Fruit fly (Drosophila melanogaster) whole organism, embryonic: ENCODE data around the gene CG12947.

Source experiments
- Abd-B ChIP-seq: fragments of 200-800 bp; sonication (Bioruptor generic); optimal IDR thresholded peaks from 2 replicates; lab custom pipeline; 2018; ENCODE audit warnings: missing biosample characterization, mild to moderate bottlenecking, missing genetic modification characterization, moderate library complexity
- Ada2b ChIP-seq: fragments of 200-800 bp; sonication (Bioruptor generic); IDR thresholded peaks from 2 replicates; pipeline ENCODE4 v1.3.6; 2022; ENCODE audit warnings: missing biosample characterization, missing genetic modification characterization
- BEAF-32 ChIP-seq: fragments of 200-800 bp; sonication (Bioruptor generic); optimal IDR thresholded peaks from 3 replicates; lab custom pipeline; 2017; ENCODE audit warnings: missing biosample characterization, missing genetic modification characterization, mild to moderate bottlenecking, moderate library complexity, missing genetic modification reagents
- CG10462 ChIP-seq: fragments of 200-800 bp; sonication (Bioruptor generic); optimal IDR thresholded peaks from 2 replicates; lab custom pipeline; 2016; ENCODE audit warnings: missing biosample characterization, missing genetic modification characterization
- CG11456 ChIP-seq: fragments of 200-800 bp; sonication (Bioruptor generic); IDR thresholded peaks from 3 replicates; pipeline ENCODE4 v1.3.6; 2022; ENCODE audit warnings: missing biosample characterization, missing genetic modification characterization
- CG11723 ChIP-seq: fragments of 200-800 bp; sonication (Bioruptor generic); optimal IDR thresholded peaks from 2 replicates; lab custom pipeline; 2017; ENCODE audit warnings: missing biosample characterization, mild to moderate bottlenecking, missing genetic modification characterization
- CG12104 ChIP-seq: fragments of 200-800 bp; sonication (Bioruptor generic); optimal IDR thresholded peaks from 3 replicates; lab custom pipeline; 2016; ENCODE audit warnings: missing biosample characterization, missing genetic modification characterization
- CG12769 ChIP-seq: fragments of 200-800 bp; sonication (Bioruptor generic); optimal IDR thresholded peaks from 2 replicates; lab custom pipeline; 2019; ENCODE audit warnings: missing biosample characterization, mild to moderate bottlenecking, missing genetic modification characterization, moderate library complexity
- CG14050 ChIP-seq: fragments of 200-800 bp; sonication (Bioruptor generic); IDR thresholded peaks from 3 replicates; pipeline ENCODE4 v1.3.6; 2022; ENCODE audit warnings: missing biosample characterization, missing genetic modification characterization
- CG15601 ChIP-seq: fragments of 200-800 bp; sonication (Bioruptor generic); optimal IDR thresholded peaks from 3 replicates; lab custom pipeline; 2019; ENCODE audit warnings: missing biosample characterization, mild to moderate bottlenecking, missing genetic modification characterization, moderate library complexity
- CG1603 ChIP-seq: fragments of 200-800 bp; sonication (Bioruptor generic); optimal IDR thresholded peaks from 2 replicates; lab custom pipeline; 2019; ENCODE audit warnings: missing biosample characterization, mild to moderate bottlenecking, missing genetic modification characterization, moderate library complexity
- CG17328 ChIP-seq: fragments of 200-800 bp; sonication (Bioruptor generic); IDR thresholded peaks from 2 replicates; pipeline ENCODE4 v1.3.6; 2022; ENCODE audit warnings: missing biosample characterization, missing genetic modification characterization
- CG4282 ChIP-seq: fragments of 200-800 bp; sonication (Bioruptor generic); optimal IDR thresholded peaks from 2 replicates; lab custom pipeline; 2016; ENCODE audit warnings: missing biosample characterization, missing genetic modification characterization
- CG4854 ChIP-seq: fragments of 200-800 bp; sonication (Bioruptor generic); optimal IDR thresholded peaks from 2 replicates; lab custom pipeline; 2016; ENCODE audit warnings: missing biosample characterization, missing genetic modification characterization, inconsistent platforms
- CG6683 ChIP-seq: fragments of 200-800 bp; sonication (Bioruptor generic); optimal IDR thresholded peaks from 2 replicates; lab custom pipeline; 2017; ENCODE audit warnings: missing biosample characterization, mild to moderate bottlenecking, missing genetic modification characterization, missing genetic modification reagents
- CG7372 ChIP-seq: fragments of 200-800 bp; sonication (Bioruptor generic); IDR thresholded peaks from 2 replicates; pipeline ENCODE4 v1.3.6; 2022; ENCODE audit warnings: missing biosample characterization, missing genetic modification characterization
- CG7786 ChIP-seq: fragments of 200-800 bp; sonication (Bioruptor generic); optimal IDR thresholded peaks from 2 replicates; lab custom pipeline; 2016; ENCODE audit warnings: missing biosample characterization, missing genetic modification characterization
- CHES-1-like ChIP-seq: fragments of 200-800 bp; sonication (Bioruptor generic); optimal IDR thresholded peaks from 2 replicates; lab custom pipeline; 2016; ENCODE audit warnings: missing biosample characterization, missing genetic modification characterization
- Dad ChIP-seq: fragments of 200-800 bp; sonication (Bioruptor generic); optimal IDR thresholded peaks from 3 replicates; lab custom pipeline; 2016; ENCODE audit warnings: missing biosample characterization, missing genetic modification characterization
- Dip2 ChIP-seq: fragments of 200-800 bp; sonication (Bioruptor generic); IDR thresholded peaks from 2 replicates; pipeline ENCODE4 v1.3.6; 2022; ENCODE audit warnings: missing biosample characterization, missing genetic modification characterization
- E2f2 ChIP-seq: fragments of 200-800 bp; sonication (Bioruptor generic); IDR thresholded peaks from 2 replicates; pipeline ENCODE4 v1.3.6; 2022; ENCODE audit warnings: missing biosample characterization, missing genetic modification characterization
- Ets97D ChIP-seq: fragments of 200-800 bp; sonication (Bioruptor generic); optimal IDR thresholded peaks from 3 replicates; lab custom pipeline; 2016; ENCODE audit warnings: missing biosample characterization, missing genetic modification characterization
- HLH4C ChIP-seq: fragments of 200-800 bp; sonication (Bioruptor generic); IDR thresholded peaks from 3 replicates; pipeline ENCODE4 v1.3.6; 2022; ENCODE audit warnings: missing biosample characterization, missing genetic modification characterization; ENCODE audit not compliant: partially characterized antibody
- Hey ChIP-seq: fragments of 200-800 bp; sonication (Bioruptor generic); optimal IDR thresholded peaks from 3 replicates; lab custom pipeline; 2018; ENCODE audit warnings: missing biosample characterization, mild to moderate bottlenecking, missing genetic modification characterization
- Neu2 ChIP-seq: fragments of 200-800 bp; sonication (Bioruptor generic); optimal IDR thresholded peaks from 3 replicates; lab custom pipeline; 2016; ENCODE audit warnings: missing biosample characterization, missing genetic modification characterization, borderline replicate concordance
- Oaz ChIP-seq: fragments of 200-800 bp; sonication (Bioruptor generic); IDR thresholded peaks from 2 replicates; pipeline ENCODE4 v1.3.6; 2022; ENCODE audit warnings: missing biosample characterization, missing genetic modification characterization
- Opbp ChIP-seq: fragments of 200-800 bp; sonication (Bioruptor generic); IDR thresholded peaks from 3 replicates; pipeline ENCODE4 v1.3.6; 2022; ENCODE audit warnings: missing biosample characterization, missing genetic modification characterization; ENCODE audit not compliant: partially characterized antibody
- Scr ChIP-seq: fragments of 200-800 bp; sonication (Bioruptor generic); IDR thresholded peaks from 2 replicates; pipeline ENCODE4 v1.3.6; 2022; ENCODE audit warnings: missing biosample characterization, missing genetic modification characterization; ENCODE audit not compliant: partially characterized antibody
- Side ChIP-seq: fragments of 200-800 bp; sonication (Bioruptor generic); optimal IDR thresholded peaks from 2 replicates; lab custom pipeline; 2016; ENCODE audit warnings: missing biosample characterization, missing genetic modification characterization
- Trl ChIP-seq, 3 experiments: fragments of >200 bp in 2 of 3; fragments of 200-800 bp in 1 of 3; sonication (Bioruptor generic) in 1 of 3; optimal IDR thresholded peaks; 2 replicates in 1 of 3; 3 replicates in 2 of 3; lab custom pipeline; 2016 to 2017; ENCODE audit warnings: missing biosample characterization in 1 of 3, missing genetic modification characterization in 1 of 3
- Xbp1 ChIP-seq: fragments of 200-800 bp; sonication (Bioruptor generic); optimal IDR thresholded peaks from 3 replicates; lab custom pipeline; 2016; ENCODE audit warnings: missing biosample characterization, mild to moderate bottlenecking, missing genetic modification characterization
- al ChIP-seq: fragments of 200-800 bp; sonication (Bioruptor generic); IDR thresholded peaks from 2 replicates; pipeline ENCODE4 v1.3.6; 2022; ENCODE audit warnings: missing biosample characterization, missing genetic modification characterization
- ara ChIP-seq: fragments of 200-800 bp; sonication (Bioruptor generic); IDR thresholded peaks from 2 replicates; pipeline ENCODE4 v1.3.6; 2022; ENCODE audit warnings: missing biosample characterization, missing genetic modification characterization
- bbx ChIP-seq: fragments of 200-800 bp; sonication (Bioruptor generic); IDR thresholded peaks from 2 replicates; pipeline ENCODE4 v1.3.6; 2022; ENCODE audit warnings: missing biosample characterization, missing genetic modification characterization; ENCODE audit not compliant: partially characterized antibody
- cad ChIP-seq: fragments of >200 bp; optimal IDR thresholded peaks from 2 replicates; lab custom pipeline; 2017; ENCODE audit warnings: missing biosample characterization, missing genetic modification characterization
- crc ChIP-seq: fragments of 200-800 bp; sonication (Bioruptor generic); optimal IDR thresholded peaks from 2 replicates; lab custom pipeline; 2016; ENCODE audit warnings: missing biosample characterization, missing genetic modification characterization
- croc ChIP-seq: fragments of 200-800 bp; sonication (Bioruptor generic); conservative IDR thresholded peaks from 3 replicates; pipeline ENCODE4 v1.3.6; 2022; ENCODE audit warnings: missing biosample characterization, missing genetic modification characterization
- crol ChIP-seq: fragments of 200-800 bp; sonication (Bioruptor generic); IDR thresholded peaks from 2 replicates; pipeline ENCODE4 v1.3.6; 2022; ENCODE audit warnings: missing biosample characterization, missing genetic modification characterization
- ftz-f1 ChIP-seq: fragments of 200-800 bp; sonication (Bioruptor generic); optimal IDR thresholded peaks from 2 replicates; lab custom pipeline; 2016; ENCODE audit warnings: missing biosample characterization, missing genetic modification characterization
- grau ChIP-seq: fragments of 200-800 bp; optimal IDR thresholded peaks from 3 replicates; lab custom pipeline; 2019; ENCODE audit warnings: missing biosample characterization, mild to moderate bottlenecking, missing genetic modification characterization, moderate library complexity
- her ChIP-seq: fragments of 200-800 bp; sonication (Bioruptor generic); optimal IDR thresholded peaks from 2 replicates; lab custom pipeline; 2016; ENCODE audit warnings: missing biosample characterization, missing genetic modification characterization
- nmo ChIP-seq: fragments of 200-800 bp; sonication (Bioruptor generic); optimal IDR thresholded peaks from 2 replicates; lab custom pipeline; 2018; ENCODE audit warnings: missing biosample characterization, mild to moderate bottlenecking, missing genetic modification characterization, moderate library complexity
- pb ChIP-seq: fragments of 200-800 bp; sonication (Bioruptor generic); optimal IDR thresholded peaks from 3 replicates; lab custom pipeline; 2016; ENCODE audit warnings: missing biosample characterization, missing genetic modification characterization
- pfk ChIP-seq: fragments of 200-800 bp; sonication (Bioruptor generic); optimal IDR thresholded peaks from 2 replicates; lab custom pipeline; 2018; ENCODE audit warnings: missing biosample characterization, mild to moderate bottlenecking, missing genetic modification characterization, moderate library complexity
- psq ChIP-seq: fragments of 200-800 bp; sonication (Bioruptor generic); optimal IDR thresholded peaks from 2 replicates; lab custom pipeline; 2017; ENCODE audit warnings: missing biosample characterization, missing genetic modification characterization
- pzg ChIP-seq: fragments of 200-800 bp; sonication (Bioruptor generic); optimal IDR thresholded peaks from 3 replicates; lab custom pipeline; 2018; ENCODE audit warnings: missing biosample characterization, mild to moderate bottlenecking, missing genetic modification characterization, moderate library complexity
- seq ChIP-seq: fragments of 200-800 bp; sonication (Bioruptor generic); IDR thresholded peaks from 2 replicates; pipeline ENCODE4 v1.3.6; 2022; ENCODE audit warnings: missing biosample characterization, missing genetic modification characterization

CG12947 gene

DNA sequence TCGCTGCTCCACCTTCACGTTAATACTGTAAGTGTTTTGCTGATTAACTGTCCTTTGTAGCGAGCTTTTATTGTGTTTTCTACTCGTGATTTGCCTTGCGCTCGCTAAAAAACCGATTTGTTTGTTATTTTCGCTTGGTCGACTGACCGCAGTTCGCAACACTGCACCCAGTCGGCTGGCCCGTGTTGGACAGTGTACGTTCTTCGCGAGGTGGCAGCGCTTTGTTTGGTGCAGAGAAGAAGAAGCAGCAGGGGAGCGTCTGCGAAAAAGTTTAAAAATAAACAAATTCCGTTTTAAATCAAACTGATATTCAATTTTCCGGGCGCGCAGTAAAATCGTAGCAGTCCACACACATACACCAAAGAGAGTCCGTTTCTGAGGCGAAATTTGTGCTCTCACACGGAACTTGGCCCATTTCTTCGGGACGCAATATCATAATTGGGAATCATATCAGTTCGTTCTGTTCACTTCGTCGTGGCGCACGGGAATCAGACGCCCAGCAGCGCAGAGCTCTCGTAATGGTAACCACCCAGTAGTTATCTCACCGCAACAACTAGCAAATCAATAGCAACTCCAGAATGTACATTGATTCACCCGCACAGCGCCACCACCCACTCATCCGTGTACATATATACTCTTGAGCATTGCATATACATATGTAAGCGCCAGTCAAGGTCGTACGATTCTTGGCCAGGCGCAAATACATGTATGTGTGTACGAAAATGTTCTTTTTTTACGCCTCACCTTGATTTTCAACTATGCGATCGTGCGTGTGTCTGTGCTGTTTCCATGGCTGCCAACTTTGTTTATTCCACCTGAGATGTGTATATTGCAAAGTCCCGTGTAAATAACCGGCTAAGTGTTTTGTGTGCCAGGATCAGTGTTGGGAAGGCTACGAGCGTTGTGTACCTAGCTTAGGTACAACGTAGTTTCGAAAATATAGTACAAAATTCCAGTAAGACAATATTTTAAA, 12.0 kb upstream of the CG12947 start, which contains the start of gene Naa80 (continued):
- TF ChIP-seq Xbp1 (GFP tag; lab: Kevin White, UChicago) (peak; percentile 73), CG17328 (GFP tag; lab: Robert Waterston, UW) (no peak; the same call in 1 of the 2 replicates), her (GFP tag; lab: Kevin White, UChicago) (peak; percentile 84), Ada2b (no peak), pzg (peak; percentile 94), Opbp (peak; percentile 59), CG4282 (GFP tag; lab: Kevin White, UChicago) (peak; percentile 64), cad (GFP tag; lab: Kevin White, UChicago) (no peak), Trl (optimal IDR thresholded peaks at IDR 0.05; lab: Kevin White, UChicago) (no peak), Trl (GFP tag; optimal IDR thresholded peaks at IDR 0.05; lab: Kevin White, UChicago) (peak; percentile 83), Dad (GFP tag; lab: Kevin White, UChicago) (peak; percentile 69), CG6683 (no peak), CG7372 (GFP tag; lab: Robert Waterston, UW) (no peak), ara (peak; percentile 43; the same call in 1 of the 2 replicates), pfk (no peak), grau (tag; lab: Kevin White, UChicago) (peak; percentile 53), crol (0 out of 2 replicates have a peak, but pooled peaks have one; percentile 20), Neu2 (GFP tag; lab: Kevin White, UChicago) (no peak), crc (GFP tag; lab: Kevin White, UChicago) (peak; percentile 22), seq (GFP tag; lab: Robert Waterston, UW) (0 out of 2 replicates have a peak, but pooled peaks have one; percentile 33), pb (GFP tag; lab: Kevin White, UChicago) (peak; percentile 48), ftz-f1 (GFP tag; lab: Kevin White, UChicago) (peak; percentile 88), CG15601 (peak; percentile 22), psq (GFP tag; lab: Kevin White, UChicago) (no peak), CG14050 (GFP tag; lab: Robert Waterston, UW) (no peak; the same call in 2 of the 3 replicates), Abd-B (GFP tag; lab: Kevin White, UChicago) (peak; percentile 15), al (peak; percentile 61), CHES-1-like (GFP tag; lab: Kevin White, UChicago) (peak; percentile 94), Side (GFP tag; lab: Kevin White, UChicago) (peak; percentile 83), CG12104 (peak; percentile 36), HLH4C (GFP tag; lab: Robert Waterston, UW) (0 out of 3 replicates have a peak, but pooled peaks have one; percentile 23), CG12769 (peak; percentile 88), Oaz (no peak), croc (GFP tag; lab: Robert Waterston, UW) (no peak), CG7786 (GFP tag; lab: Kevin White, UChicago) (peak; percentile 76), Scr (GFP tag; lab: Robert Waterston, UW) (peak; percentile 44; the same call in 1 of the 2 replicates), nmo (GFP tag; lab: Kevin White, UChicago) (peak; percentile 63), Hey (tag; lab: Kevin White, UChicago) (peak; percentile 14), E2f2 (GFP tag; lab: Robert Waterston, UW) (peak; percentile 84), CG11723 (GFP tag; lab: Kevin White, UChicago) (peak; percentile 45), Ets97D (peak; percentile 87), bbx (GFP tag; lab: Robert Waterston, UW) (peak; percentile 65), CG10462 (GFP tag; lab: Kevin White, UChicago) (no peak), Dip2 (GFP tag; lab: Robert Waterston, UW) (no peak), CG1603 (tag; lab: Kevin White, UChicago) (peak; percentile 84), CG4854 (GFP tag; lab: Kevin White, UChicago) (peak; percentile 27), CG11456 (GFP tag; lab: Robert Waterston, UW) (peak; percentile 80), BEAF-32 (GFP tag; lab: Kevin White, UChicago) (peak; percentile 56)
